Worm (Caenorhabditis elegans): ENCODE results near the gene rab-21.
A peak's percentile ranks its signal among the peaks of the same experiment; 100 is the strongest.

Gene rab-21

ce11 chrII:8701619-8702350 lies 13.0 kb downstream of the rab-21 start, which contains the start of gene sphk-1:
Gene sphk-1, minus strand, starts transcription at chrII:8701669.
- TF ChIP-seq dao-5 (tag; optimal IDR thresholded peaks at IDR 0.05) = no peak
- no peak for TF ChIP-seq him-1 (tag; optimal IDR thresholded peaks at IDR 0.05)
- TF ChIP-seq W03F9.2 (tag; optimal IDR thresholded peaks at IDR 0.05) = no peak

- TF ChIP-seq W03F9.2 (tag; optimal IDR thresholded peaks at IDR 0.05) (no peak), dao-5 (tag; optimal IDR thresholded peaks at IDR 0.05) (no peak), him-1 (tag; optimal IDR thresholded peaks at IDR 0.05) (no peak)
These were observed 13.8 kb downstream of the rab-21 start for ce11 chrII:8701059-8701458.

ce11 chrII:8698828-8699227 lies 16.0 kb downstream of the rab-21 start, which contains the start of gene chdh-1:
Gene chdh-1, minus strand, starts transcription at chrII:8698928.
- TF ChIP-seq W03F9.2 (tag; optimal IDR thresholded peaks at IDR 0.05) (no peak), him-1 (tag; optimal IDR thresholded peaks at IDR 0.05) (no peak), dao-5 (tag; optimal IDR thresholded peaks at IDR 0.05) (no peak)

- no peak for TF ChIP-seq W03F9.2 (tag; optimal IDR thresholded peaks at IDR 0.05)
- no peak for TF ChIP-seq dao-5 (tag; optimal IDR thresholded peaks at IDR 0.05)
- no peak for TF ChIP-seq him-1 (tag; optimal IDR thresholded peaks at IDR 0.05)
These were observed 19.0 kb downstream of the rab-21 start, which contains the start of gene C34C6.10 for ce11 chrII:8695783-8696182. Gene C34C6.10, minus strand, starts transcription at chrII:8695883.

ce11 chrII:8691344-8691960 lies 23.4 kb downstream of the rab-21 start, which contains the start of gene C34C6.3:
Gene C34C6.3, plus strand, starts transcription at chrII:8691910.
- no peak for TF ChIP-seq W03F9.2 (tag; optimal IDR thresholded peaks at IDR 0.05)
- no peak for TF ChIP-seq him-1 (tag; optimal IDR thresholded peaks at IDR 0.05)
- TF ChIP-seq dao-5 (tag; optimal IDR thresholded peaks at IDR 0.05) = no peak

- TF ChIP-seq dao-5 (tag; optimal IDR thresholded peaks at IDR 0.05) = no peak
- no peak for TF ChIP-seq him-1 (tag; optimal IDR thresholded peaks at IDR 0.05)
- TF ChIP-seq W03F9.2 (tag; optimal IDR thresholded peaks at IDR 0.05) = no peak
These were observed 29.2 kb downstream of the rab-21 start, which contains the start of gene C34C6.9 for ce11 chrII:8685623-8686022. Gene C34C6.9, plus strand, starts transcription at chrII:8685923.

- no peak for TF ChIP-seq dao-5 (tag; optimal IDR thresholded peaks at IDR 0.05)
These were observed 30.0 kb downstream of the rab-21 start, which contains the start of gene hgap-2 for ce11 chrII:8684824-8685223. Gene hgap-2, minus strand, starts transcription at chrII:8684924.

- TF ChIP-seq dao-5 (tag; optimal IDR thresholded peaks at IDR 0.05) (no peak), W03F9.2 (tag; optimal IDR thresholded peaks at IDR 0.05) (peak; percentile 72), him-1 (tag; optimal IDR thresholded peaks at IDR 0.05) (peak; percentile 2)
These were observed 30.9 kb downstream of the rab-21 start for ce11 chrII:8683933-8684332.

ce11 chrII:8679799-8680198 lies 35.0 kb downstream of the rab-21 start:
- TF ChIP-seq W03F9.2 (tag; optimal IDR thresholded peaks at IDR 0.05) (no peak), him-1 (tag; optimal IDR thresholded peaks at IDR 0.05) (no peak), dao-5 (tag; optimal IDR thresholded peaks at IDR 0.05) (no peak)

- TF ChIP-seq dao-5 (tag; optimal IDR thresholded peaks at IDR 0.05) (no peak), him-1 (tag; optimal IDR thresholded peaks at IDR 0.05) (no peak), W03F9.2 (tag; optimal IDR thresholded peaks at IDR 0.05) (no peak)
These were observed 39.4 kb downstream of the rab-21 start for ce11 chrII:8675369-8675768.

- no peak for TF ChIP-seq W03F9.2 (tag; optimal IDR thresholded peaks at IDR 0.05)
These were observed 44.0 kb downstream of the rab-21 start for ce11 chrII:8670835-8671234.

ce11 chrII:8668871-8669270 lies 45.9 kb downstream of the rab-21 start:
- TF ChIP-seq him-1 (tag; optimal IDR thresholded peaks at IDR 0.05) (no peak), dao-5 (tag; optimal IDR thresholded peaks at IDR 0.05) (no peak), W03F9.2 (tag; optimal IDR thresholded peaks at IDR 0.05) (no peak)

ce11 chrII:8664533-8664932 lies 50.3 kb downstream of the rab-21 start, which contains the start of gene etc-1:
Gene etc-1, plus strand, starts transcription at chrII:8664833.
- TF ChIP-seq W03F9.2 (tag; optimal IDR thresholded peaks at IDR 0.05) = no peak
- no peak for TF ChIP-seq dao-5 (tag; optimal IDR thresholded peaks at IDR 0.05)

Measured in whole organism, L4/young adult.